Fruit fly (Drosophila melanogaster) whole organism, embryonic: ENCODE results near the gene FoxL1.

ENCODE experiments used
- Adf1 ChIP-seq: fragments of 200-800 bp; sonication (Bioruptor generic); IDR thresholded peaks from 2 replicates; pipeline ENCODE4 v1.3.6; 2022; ENCODE audit warnings: missing biosample characterization, missing genetic modification characterization
- Atf3 ChIP-seq: fragments of 200-800 bp; sonication (Bioruptor generic); optimal IDR thresholded peaks from 3 replicates; lab custom pipeline; 2016; ENCODE audit warnings: missing biosample characterization, missing genetic modification characterization
- Blimp-1 ChIP-seq: fragments of 200-800 bp; sonication (Bioruptor generic); optimal IDR thresholded peaks from 3 replicates; lab custom pipeline; 2018; ENCODE audit warnings: missing biosample characterization, missing genetic modification characterization, mild to moderate bottlenecking, moderate library complexity, missing genetic modification reagents
- Bteb2 ChIP-seq: fragments of 200-800 bp; sonication (Bioruptor generic); optimal IDR thresholded peaks from 2 replicates; lab custom pipeline; 2016; ENCODE audit warnings: missing biosample characterization, missing genetic modification characterization
- C15 ChIP-seq: fragments of 200-800 bp; sonication (Bioruptor generic); IDR thresholded peaks from 3 replicates; pipeline ENCODE4 v1.3.6; 2022; ENCODE audit warnings: missing biosample characterization, missing genetic modification characterization
- CG10543 ChIP-seq: fragments of 200-800 bp; sonication (Bioruptor generic); optimal IDR thresholded peaks from 3 replicates; lab custom pipeline; 2017; ENCODE audit warnings: missing biosample characterization, mild to moderate bottlenecking, missing genetic modification characterization, moderate library complexity
- CG10979 ChIP-seq: fragments of 200-800 bp; sonication (Bioruptor generic); optimal IDR thresholded peaks from 2 replicates; lab custom pipeline; 2018; ENCODE audit warnings: missing biosample characterization, mild to moderate bottlenecking, missing genetic modification characterization, moderate library complexity
- CG12744 ChIP-seq: fragments of 200-800 bp; sonication (Bioruptor generic); optimal IDR thresholded peaks from 2 replicates; lab custom pipeline; 2016; ENCODE audit warnings: missing biosample characterization, missing genetic modification characterization
- CG13123 ChIP-seq: fragments of 200-800 bp; sonication (Bioruptor generic); optimal IDR thresholded peaks from 2 replicates; lab custom pipeline; 2016; ENCODE audit warnings: missing biosample characterization, missing genetic modification characterization
- CG13624 ChIP-seq: fragments of 200-800 bp; sonication (Bioruptor generic); optimal IDR thresholded peaks from 2 replicates; lab custom pipeline; 2016; ENCODE audit warnings: missing biosample characterization, missing genetic modification characterization
- CG17385 ChIP-seq: fragments of 200-800 bp; sonication (Bioruptor generic); optimal IDR thresholded peaks from 3 replicates; lab custom pipeline; 2018; ENCODE audit warnings: missing biosample characterization, mild to moderate bottlenecking, missing genetic modification characterization
- CG17612 ChIP-seq: fragments of 200-800 bp; sonication (Bioruptor generic); IDR thresholded peaks from 2 replicates; pipeline ENCODE4 v1.3.6; 2022; ENCODE audit warnings: missing biosample characterization, missing genetic modification characterization
- CG2120 ChIP-seq: fragments of 200-800 bp; sonication (Bioruptor generic); optimal IDR thresholded peaks from 3 replicates; lab custom pipeline; 2016; ENCODE audit warnings: missing biosample characterization, missing genetic modification characterization
- CG2678 ChIP-seq: fragments of 200-800 bp; sonication (Bioruptor generic); optimal IDR thresholded peaks from 3 replicates; lab custom pipeline; 2019; ENCODE audit warnings: missing biosample characterization, mild to moderate bottlenecking, missing genetic modification characterization, moderate library complexity
- CG3281 ChIP-seq: fragments of 200-800 bp; sonication (Bioruptor generic); optimal IDR thresholded peaks from 3 replicates; lab custom pipeline; 2017; ENCODE audit warnings: missing biosample characterization, mild to moderate bottlenecking, missing genetic modification characterization
- CG33557 ChIP-seq: fragments of 200-800 bp; sonication (Bioruptor generic); optimal IDR thresholded peaks from 2 replicates; lab custom pipeline; 2019; ENCODE audit warnings: missing biosample characterization, mild to moderate bottlenecking, missing genetic modification characterization, moderate library complexity
- CG34376 ChIP-seq: fragments of 200-800 bp; sonication (Bioruptor generic); optimal IDR thresholded peaks from 2 replicates; lab custom pipeline; 2018; ENCODE audit warnings: missing biosample characterization, mild to moderate bottlenecking, missing genetic modification characterization
- CG7357 ChIP-seq: fragments of 200-800 bp; sonication (Bioruptor generic); IDR thresholded peaks from 3 replicates; pipeline ENCODE4 v1.3.6; 2022; ENCODE audit warnings: missing biosample characterization, missing genetic modification characterization
- CG7963 ChIP-seq: fragments of 200-800 bp; sonication (Bioruptor generic); IDR thresholded peaks from 3 replicates; pipeline ENCODE4 v1.3.6; 2022; ENCODE audit warnings: missing biosample characterization, missing genetic modification characterization; ENCODE audit not compliant: partially characterized antibody
- CG8924 ChIP-seq: fragments of 200-800 bp; optimal IDR thresholded peaks from 3 replicates; lab custom pipeline; 2019; ENCODE audit warnings: missing biosample characterization, mild to moderate bottlenecking, missing genetic modification characterization, moderate library complexity
- Chrac-16 ChIP-seq: fragments of 200-800 bp; sonication (Bioruptor generic); optimal IDR thresholded peaks from 3 replicates; lab custom pipeline; 2016; ENCODE audit warnings: missing biosample characterization, missing genetic modification characterization
- D ChIP-seq, 2 experiments: fragments of 200-800 bp in 1 of 2; fragments of >200 bp in 1 of 2; sonication (Bioruptor generic) in 1 of 2; optimal IDR thresholded peaks; 2 replicates in 1 of 2; 3 replicates in 1 of 2; lab custom pipeline; 2017; ENCODE audit warnings: mild to moderate bottlenecking in 1 of 2, missing biosample characterization in 1 of 2, missing genetic modification characterization in 1 of 2, missing genetic modification reagents in 1 of 2
- Dfd ChIP-seq, 2 experiments: fragments of >200 bp; optimal IDR thresholded peaks; 2 replicates each; lab custom pipeline; 2017; ENCODE audit warnings: missing biosample characterization in 2 of 2, missing genetic modification characterization in 2 of 2
- Dp ChIP-seq: fragments of 200-800 bp; sonication (Bioruptor generic); optimal IDR thresholded peaks from 2 replicates; lab custom pipeline; 2018; ENCODE audit warnings: missing biosample characterization, mild to moderate bottlenecking, missing genetic modification characterization, moderate library complexity
- E2f1 ChIP-seq: fragments of 200-800 bp; sonication (Bioruptor generic); IDR thresholded peaks from 2 replicates; pipeline ENCODE4 v1.3.6; 2022; ENCODE audit warnings: missing biosample characterization, missing genetic modification characterization
- Hmx ChIP-seq: fragments of 200-800 bp; sonication (Bioruptor generic); optimal IDR thresholded peaks from 2 replicates; lab custom pipeline; 2016; ENCODE audit warnings: missing biosample characterization, missing genetic modification characterization
- Hr39 ChIP-seq: fragments of >200 bp; optimal IDR thresholded peaks from 2 replicates; lab custom pipeline; 2017
- Hr51 ChIP-seq, 2 experiments: fragments of 200-800 bp; sonication (Bioruptor generic); optimal IDR thresholded peaks; 2 replicates in 1 of 2; 3 replicates in 1 of 2; lab custom pipeline; 2016 to 2018; ENCODE audit warnings: missing biosample characterization in 2 of 2, missing genetic modification characterization in 2 of 2, mild to moderate bottlenecking in 1 of 2, moderate library complexity in 1 of 2
- MBD-R2 ChIP-seq: fragments of 200-800 bp; sonication (Bioruptor generic); IDR thresholded peaks from 2 replicates; pipeline ENCODE4 v1.3.6; 2022; ENCODE audit warnings: missing biosample characterization, missing genetic modification characterization
- Med ChIP-seq: fragments of 200-800 bp; sonication (Bioruptor generic); peaks from one replicate; lab custom pipeline; 2016; ENCODE audit warnings: missing biosample characterization, missing genetic modification characterization, mild to moderate bottlenecking, inconsistent platforms, moderate library complexity
- Mrtf ChIP-seq: fragments of 200-800 bp; sonication (Bioruptor generic); IDR thresholded peaks from 3 replicates; pipeline ENCODE4 v1.3.6; 2022; ENCODE audit warnings: missing biosample characterization, missing genetic modification characterization
- Nf-YA ChIP-seq: fragments of 200-800 bp; sonication (Bioruptor generic); IDR thresholded peaks from 2 replicates; pipeline ENCODE4 v1.3.6; 2022; ENCODE audit warnings: missing biosample characterization, missing genetic modification characterization
- Oli ChIP-seq: fragments of 200-800 bp; sonication (Bioruptor generic); optimal IDR thresholded peaks from 2 replicates; lab custom pipeline; 2018; ENCODE audit warnings: missing biosample characterization, mild to moderate bottlenecking, missing genetic modification characterization, moderate library complexity
- PHDP ChIP-seq: fragments of 200-800 bp; sonication (Bioruptor generic); optimal IDR thresholded peaks from 3 replicates; lab custom pipeline; 2018; ENCODE audit warnings: missing biosample characterization, mild to moderate bottlenecking, missing genetic modification characterization, moderate library complexity
- Rx ChIP-seq: fragments of 200-800 bp; sonication (Bioruptor generic); IDR thresholded peaks from 2 replicates; pipeline ENCODE4 v1.3.6; 2022; ENCODE audit warnings: missing biosample characterization, missing genetic modification characterization
- Sox102F ChIP-seq: fragments of 200-800 bp; sonication (Bioruptor generic); optimal IDR thresholded peaks from 2 replicates; lab custom pipeline; 2018; ENCODE audit warnings: missing biosample characterization, mild to moderate bottlenecking, missing genetic modification characterization, moderate library complexity
- TFAM ChIP-seq: fragments of 200-800 bp; sonication (Bioruptor generic); optimal IDR thresholded peaks from 2 replicates; lab custom pipeline; 2017; ENCODE audit warnings: missing biosample characterization, missing genetic modification characterization, inconsistent platforms
- aop ChIP-seq: fragments of 200-800 bp; sonication (Bioruptor generic); IDR thresholded peaks from 2 replicates; pipeline ENCODE4 v1.3.6; 2022; ENCODE audit warnings: missing biosample characterization, missing genetic modification characterization
- ara ChIP-seq: fragments of 200-800 bp; sonication (Bioruptor generic); IDR thresholded peaks from 2 replicates; pipeline ENCODE4 v1.3.6; 2022; ENCODE audit warnings: missing biosample characterization, missing genetic modification characterization
- bigmax ChIP-seq: fragments of 200-800 bp; sonication (Bioruptor generic); optimal IDR thresholded peaks from 2 replicates; lab custom pipeline; 2018; ENCODE audit warnings: missing biosample characterization, mild to moderate bottlenecking, missing genetic modification characterization
- crp ChIP-seq, 2 experiments: fragments of 200-800 bp; sonication (Bioruptor generic); optimal IDR thresholded peaks; 2 replicates in 1 of 2; 3 replicates in 1 of 2; lab custom pipeline; 2017; ENCODE audit warnings: missing biosample characterization in 2 of 2, missing genetic modification characterization in 2 of 2, mild to moderate bottlenecking in 1 of 2, moderate library complexity in 1 of 2
- gce ChIP-seq: fragments of 200-800 bp; sonication (Bioruptor generic); IDR thresholded peaks from 3 replicates; pipeline ENCODE4 v1.3.6; 2022; ENCODE audit warnings: missing biosample characterization, missing genetic modification characterization
- grn ChIP-seq: fragments of 200-800 bp; sonication (Bioruptor generic); optimal IDR thresholded peaks from 3 replicates; lab custom pipeline; 2017; ENCODE audit warnings: missing biosample characterization, missing genetic modification characterization
- hbn ChIP-seq: fragments of 200-800 bp; sonication (Bioruptor generic); IDR thresholded peaks from 2 replicates; pipeline ENCODE4 v1.3.6; 2022; ENCODE audit warnings: missing biosample characterization, missing genetic modification characterization; ENCODE audit not compliant: partially characterized antibody
- inv ChIP-seq: fragments of 200-800 bp; sonication (Bioruptor generic); IDR thresholded peaks from 2 replicates; pipeline ENCODE4 v1.3.6; 2022; ENCODE audit warnings: missing biosample characterization, missing genetic modification characterization; ENCODE audit not compliant: partially characterized antibody
- maf-S ChIP-seq: fragments of 200-800 bp; sonication (Bioruptor generic); optimal IDR thresholded peaks from 2 replicates; lab custom pipeline; 2016; ENCODE audit warnings: missing biosample characterization, missing genetic modification characterization
- nerfin-1 ChIP-seq: fragments of 200-800 bp; sonication (Bioruptor generic); optimal IDR thresholded peaks from 3 replicates; lab custom pipeline; 2019; ENCODE audit warnings: missing biosample characterization, mild to moderate bottlenecking, missing genetic modification characterization, moderate library complexity
- phol ChIP-seq: fragments of 200-800 bp; sonication (Bioruptor generic); optimal IDR thresholded peaks from 3 replicates; lab custom pipeline; 2018; ENCODE audit warnings: missing biosample characterization, mild to moderate bottlenecking, missing genetic modification characterization, moderate library complexity
- unpg ChIP-seq: fragments of 200-800 bp; sonication (Bioruptor generic); optimal IDR thresholded peaks from 3 replicates; lab custom pipeline; 2018; ENCODE audit warnings: missing biosample characterization, mild to moderate bottlenecking, missing genetic modification characterization, moderate library complexity
- vvl ChIP-seq: fragments of 200-800 bp; sonication (Bioruptor generic); IDR thresholded peaks from 2 replicates; pipeline ENCODE4 v1.3.6; 2022; ENCODE audit warnings: missing biosample characterization, missing genetic modification characterization
- wek ChIP-seq: fragments of 200-800 bp; sonication (Bioruptor generic); optimal IDR thresholded peaks from 3 replicates; lab custom pipeline; 2018; ENCODE audit warnings: missing biosample characterization, mild to moderate bottlenecking, missing genetic modification characterization, moderate library complexity

FoxL1 gene

dm6 chr3L:4059293-4059820, 40.7 kb downstream of the FoxL1 start, which contains the start of gene Ugt305A1 (continued):
- no peak for TF ChIP-seq MBD-R2 (GFP tag; lab: Robert Waterston, UW)
- TF ChIP-seq nerfin-1, result no peak
- TF ChIP-seq maf-S (GFP tag; lab: Kevin White, UChicago), result no peak
- TF ChIP-seq Nf-YA (GFP tag; lab: Robert Waterston, UW), result no peak
- no peak for TF ChIP-seq Hmx (GFP tag; lab: Kevin White, UChicago)
- peak; percentile 5 for TF ChIP-seq CG10979
- TF ChIP-seq CG17385 (GFP tag; lab: Kevin White, UChicago), result no peak
- no peak for TF ChIP-seq CG3281 (GFP tag; lab: Kevin White, UChicago)
- no peak for TF ChIP-seq D (optimal IDR thresholded peaks at IDR 0.05; lab: Kevin White, UChicago)
- no peak for TF ChIP-seq D (GFP tag; optimal IDR thresholded peaks at IDR 0.05; lab: Kevin White, UChicago)
- TF ChIP-seq CG10543, result no peak
- TF ChIP-seq CG2120 (GFP tag; lab: Kevin White, UChicago), result peak; percentile 30
- no peak for TF ChIP-seq Atf3 (GFP tag; lab: Kevin White, UChicago)
- TF ChIP-seq Sox102F, result peak; percentile 31
- no peak for TF ChIP-seq phol
- TF ChIP-seq Mrtf (GFP tag; lab: Robert Waterston, UW), result no peak
- peak; percentile 17 for TF ChIP-seq unpg (GFP tag; lab: Kevin White, UChicago)
- TF ChIP-seq CG7963 (GFP tag; lab: Robert Waterston, UW), result no peak
- no peak for TF ChIP-seq CG33557 (GFP tag; lab: Kevin White, UChicago)
- TF ChIP-seq Adf1, result no peak
- TF ChIP-seq Chrac-16 (GFP tag; lab: Kevin White, UChicago), result no peak
- no peak for TF ChIP-seq CG17612 (GFP tag; lab: Robert Waterston, UW)
- peak; percentile 17 for TF ChIP-seq grn (GFP tag; lab: Kevin White, UChicago)
- no peak for TF ChIP-seq CG12744 (GFP tag; lab: Kevin White, UChicago)
- TF ChIP-seq ara (GFP tag; lab: Robert Waterston, UW), result no peak
- TF ChIP-seq bigmax (GFP tag; lab: Kevin White, UChicago), result no peak
- TF ChIP-seq CG13624 (GFP tag; lab: Kevin White, UChicago), result no peak
- TF ChIP-seq Oli (tag; lab: Kevin White, UChicago), result peak; percentile 6
- TF ChIP-seq Dfd (GFP tag; optimal IDR thresholded peaks at IDR 0.05; lab: Kevin White, UChicago), result no peak
- TF ChIP-seq Hr39 (lab: Kevin White, UChicago), result no peak
- no peak for TF ChIP-seq C15 (GFP tag; lab: Robert Waterston, UW)
- no peak for TF ChIP-seq TFAM (GFP tag; lab: Kevin White, UChicago)
- peak; percentile 65 for TF ChIP-seq Med (GFP tag; lab: Kevin White, UChicago)
- TF ChIP-seq CG8924, result no peak
- no peak for TF ChIP-seq vvl (GFP tag; lab: Robert Waterston, UW)
- peak; percentile 6 for TF ChIP-seq CG34376 (GFP tag; lab: Kevin White, UChicago)
- TF ChIP-seq Bteb2, result no peak
- TF ChIP-seq gce (GFP tag; lab: Robert Waterston, UW), result no peak
- no peak for TF ChIP-seq E2f1
- TF ChIP-seq inv, result no peak
- TF ChIP-seq wek (GFP tag; lab: Kevin White, UChicago), result peak; percentile 50
- no peak for TF ChIP-seq aop (GFP tag; lab: Robert Waterston, UW)
- TF ChIP-seq CG2678, result no peak
- no peak for TF ChIP-seq CG7357 (GFP tag; lab: Robert Waterston, UW)
- TF ChIP-seq Blimp-1, result no peak
- TF ChIP-seq crp (GFP tag; optimal IDR thresholded peaks at IDR 0.05; lab: Kevin White, UChicago), result no peak
- peak; percentile 30 for TF ChIP-seq PHDP
- TF ChIP-seq Rx (GFP tag; lab: Robert Waterston, UW), result no peak
- TF ChIP-seq Hr51 (GFP tag; optimal IDR thresholded peaks at IDR 0.05; lab: Kevin White, UChicago), result no peak
- TF ChIP-seq hbn (GFP tag; lab: Robert Waterston, UW), result no peak
- TF ChIP-seq CG13123 (GFP tag; lab: Kevin White, UChicago), result no peak
- no peak for TF ChIP-seq Dp
